Worm (Caenorhabditis elegans) whole organism, late embryonic: ENCODE results near the gene Y39E4B.10.

ENCODE experiments used
- C38D4.7 ChIP-seq: fragments of 200-800 bp; sonication (Bioruptor generic); optimal IDR thresholded peaks from 2 replicates; lab custom pipeline; 2018; ENCODE audit warnings: mild to moderate bottlenecking, missing genetic modification characterization, moderate library complexity, missing compliant biosample characterization
- ahr-1 ChIP-seq: sonication (generic microtip); optimal IDR thresholded peaks from 2 replicates; lab custom pipeline; 2016; ENCODE audit warnings: missing genetic modification characterization, missing compliant biosample characterization
- ceh-19 ChIP-seq: fragments of 200-800 bp; sonication (Bioruptor generic); optimal IDR thresholded peaks from 2 replicates; lab custom pipeline; 2018; ENCODE audit warnings: mild to moderate bottlenecking, missing genetic modification characterization, missing compliant biosample characterization
- elt-2 ChIP-seq: sonication (generic microtip); optimal IDR thresholded peaks from 2 replicates; lab custom pipeline; 2016; ENCODE audit warnings: missing genetic modification reagents, missing genetic modification characterization, missing compliant biosample characterization
- hlh-15 ChIP-seq: sonication (generic microtip); optimal IDR thresholded peaks from 2 replicates; lab custom pipeline; 2016; ENCODE audit warnings: missing genetic modification characterization, missing compliant biosample characterization
- hlh-30 ChIP-seq: sonication (generic microtip); optimal IDR thresholded peaks from 2 replicates; lab custom pipeline; 2017; ENCODE audit warnings: antibody characterized with exemption, missing genetic modification characterization, missing compliant biosample characterization; ENCODE audit not compliant: insufficient read depth
- madf-2 ChIP-seq: sonication (generic microtip); optimal IDR thresholded peaks from 2 replicates; lab custom pipeline; 2017; ENCODE audit warnings: missing genetic modification characterization, missing compliant biosample characterization
- pat-9 ChIP-seq: fragments of 200-800 bp; sonication (Bioruptor generic); optimal IDR thresholded peaks from 2 replicates; lab custom pipeline; 2018; ENCODE audit warnings: mild to moderate bottlenecking, missing genetic modification characterization, moderate library complexity, missing compliant biosample characterization
- pha-4 ChIP-seq: fragments of 150-350 bp; optimal IDR thresholded peaks from 2 replicates; lab custom pipeline; 2018; ENCODE audit warnings: missing biosample characterization, missing genetic modification reagents, missing genetic modification characterization
- pros-1 ChIP-seq: fragments of 150-350 bp; optimal IDR thresholded peaks from 2 replicates; lab custom pipeline; 2014; ENCODE audit warnings: missing biosample characterization, missing genetic modification reagents, missing genetic modification characterization
- sox-4 ChIP-seq: sonication (generic microtip); optimal IDR thresholded peaks from 2 replicates; lab custom pipeline; 2017; ENCODE audit warnings: mild to moderate bottlenecking, missing genetic modification characterization, inconsistent platforms, missing compliant biosample characterization

DNA sequence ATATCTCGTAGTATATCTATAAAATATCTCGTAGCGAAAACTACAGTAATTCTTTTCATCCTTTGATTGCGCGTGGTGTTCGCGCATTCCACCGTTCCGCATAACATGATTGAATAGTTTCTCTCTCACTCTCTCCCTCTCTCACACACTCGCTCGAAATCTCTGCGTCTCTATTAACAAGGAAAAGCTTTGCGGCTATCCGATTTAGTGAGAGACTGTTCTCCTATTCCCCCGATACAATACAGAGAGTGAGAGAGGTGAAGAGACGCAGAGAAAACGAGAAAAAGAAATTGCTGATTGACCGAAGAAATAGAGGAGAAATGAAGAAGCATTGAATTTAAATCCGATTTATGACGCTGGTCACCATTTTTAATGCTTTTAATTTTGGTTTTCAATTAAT, 29.3 kb upstream of the Y39E4B.10 start:
- no peak for TF ChIP-seq C38D4.7
- no peak for TF ChIP-seq pha-4 (tag; lab: Kevin White, UChicago)
- TF ChIP-seq madf-2 (tag; lab: Kevin White, UChicago): no peak
- TF ChIP-seq elt-2 (tag; lab: Kevin White, UChicago): no peak
- no peak for TF ChIP-seq sox-4 (tag; lab: Kevin White, UChicago)
- TF ChIP-seq pat-9 (tag; lab: Kevin White, UChicago): no peak
- TF ChIP-seq ahr-1 (tag; lab: Kevin White, UChicago): no peak
- TF ChIP-seq hlh-15 (tag; lab: Kevin White, UChicago): no peak
- TF ChIP-seq pros-1: peak; percentile 50
- TF ChIP-seq hlh-30: no peak
- no peak for TF ChIP-seq ceh-19 (GFP tag; lab: Kevin White, UChicago)
